Worm (Caenorhabditis elegans) whole organism, mixed stage, embryonic: Measurements from ENCODE around the gene Y43F8B.17.

Experiments used
- blmp-1 ChIP-seq: fragments of 150-350 bp; optimal IDR thresholded peaks from 2 replicates; lab custom pipeline; 2014; ENCODE audit warnings: missing biosample characterization, missing genetic modification characterization
- cnd-1 ChIP-seq: fragments of 200-800 bp; sonication (Bioruptor generic); optimal IDR thresholded peaks from 2 replicates; lab custom pipeline; 2018; ENCODE audit warnings: mild to moderate bottlenecking, missing genetic modification characterization, missing compliant biosample characterization
- elt-3 ChIP-seq: fragments of 150-350 bp; optimal IDR thresholded peaks from 2 replicates; lab custom pipeline; 2014; ENCODE audit warnings: missing biosample characterization, missing genetic modification characterization
- nhr-2 ChIP-seq: fragments of 150-350 bp; optimal IDR thresholded peaks from 2 replicates; lab custom pipeline; 2014; ENCODE audit warnings: missing biosample characterization, missing genetic modification characterization
- nhr-237 ChIP-seq: fragments of 150-350 bp; optimal IDR thresholded peaks from 2 replicates; lab custom pipeline; 2014; ENCODE audit warnings: missing biosample characterization, missing genetic modification characterization
- nhr-28 ChIP-seq: fragments of 150-350 bp; optimal IDR thresholded peaks from 2 replicates; lab custom pipeline; 2014; ENCODE audit warnings: missing biosample characterization, missing genetic modification characterization
- pha-4 ChIP-seq: fragments of 150-350 bp; optimal IDR thresholded peaks from 2 replicates; lab custom pipeline; 2018; ENCODE audit warnings: missing biosample characterization, missing genetic modification reagents, missing genetic modification characterization
- ztf-11 ChIP-seq: fragments of 150-350 bp; optimal IDR thresholded peaks from 2 replicates; lab custom pipeline; 2014; ENCODE audit warnings: missing biosample characterization, missing genetic modification characterization

ce11 chrV:19497087-19497486 is 12.6 kb downstream of the Y43F8B.17 start:
- no peak for TF ChIP-seq nhr-2
- no peak for TF ChIP-seq cnd-1
- TF ChIP-seq ztf-11 (tag; lab: Kevin White, UChicago): no peak
- TF ChIP-seq nhr-237 (tag; lab: Kevin White, UChicago): no peak
- no peak for TF ChIP-seq pha-4 (tag; lab: Kevin White, UChicago)
- TF ChIP-seq blmp-1 (tag; lab: Kevin White, UChicago): no peak
- TF ChIP-seq elt-3 (tag; lab: Kevin White, UChicago): no peak
- TF ChIP-seq nhr-28: no peak
